Worm (Caenorhabditis elegans) whole organism, young adult: ENCODE measurements around the gene T22F3.10.
A peak's percentile ranks its signal among the peaks of the same experiment; 100 is the strongest.

Experiments
- B0019.2 ChIP-seq: fragments of 200-800 bp; sonication (Bioruptor generic); conservative IDR thresholded peaks from 2 replicates; pipeline ENCODE4 v1.3.6; 2022; ENCODE audit warnings: missing genetic modification reagents, missing genetic modification characterization, missing compliant biosample characterization
- B0261.1 ChIP-seq: sonication (generic microtip); optimal IDR thresholded peaks from 2 replicates; lab custom pipeline; 2016; ENCODE audit warnings: mild to moderate bottlenecking, missing genetic modification characterization, moderate library complexity, missing compliant biosample characterization
- C17E4.6 ChIP-seq: fragments of 200-800 bp; sonication (Bioruptor generic); IDR thresholded peaks from 2 replicates; pipeline ENCODE4 v1.3.6; 2022; ENCODE audit warnings: missing genetic modification reagents, missing genetic modification characterization, missing compliant biosample characterization
- D2030.7 ChIP-seq: fragments of 200-800 bp; sonication (Bioruptor generic); IDR thresholded peaks from 2 replicates; pipeline ENCODE4 v1.3.6; 2022; ENCODE audit warnings: missing genetic modification reagents, missing genetic modification characterization, missing compliant biosample characterization
- F10E7.11 ChIP-seq: sonication (generic microtip); optimal IDR thresholded peaks from 2 replicates; lab custom pipeline; 2017; ENCODE audit warnings: mild to moderate bottlenecking, missing genetic modification characterization, moderate library complexity, missing compliant biosample characterization
- F23B12.7 ChIP-seq: sonication (generic microtip); optimal IDR thresholded peaks from 2 replicates; lab custom pipeline; 2017; ENCODE audit warnings: missing genetic modification characterization, mild to moderate bottlenecking, missing compliant biosample characterization, antibody characterized with exemption, moderate library complexity; ENCODE audit not compliant: insufficient read depth
- F57A8.1 ChIP-seq: fragments of 200-800 bp; sonication (Bioruptor generic); optimal IDR thresholded peaks from 2 replicates; lab custom pipeline; 2018; ENCODE audit warnings: mild to moderate bottlenecking, missing genetic modification characterization, moderate library complexity, missing compliant biosample characterization
- K11D2.4 ChIP-seq: fragments of 200-800 bp; sonication (Bioruptor generic); IDR thresholded peaks from 2 replicates; pipeline ENCODE4 v1.3.6; 2022; ENCODE audit warnings: missing genetic modification reagents, missing genetic modification characterization, missing compliant biosample characterization
- K12H6.12 ChIP-seq: fragments of 200-800 bp; sonication (Bioruptor generic); optimal IDR thresholded peaks from 2 replicates; lab custom pipeline; 2018; ENCODE audit warnings: mild to moderate bottlenecking, missing genetic modification characterization, missing compliant biosample characterization
- Y67H2A.10 ChIP-seq: fragments of 200-800 bp; sonication (Bioruptor generic); conservative IDR thresholded peaks from 2 replicates; pipeline ENCODE4 v1.3.6; 2022; ENCODE audit warnings: missing genetic modification reagents, missing genetic modification characterization, missing compliant biosample characterization
- Y95B8A.8 ChIP-seq: fragments of 200-800 bp; sonication (Bioruptor generic); IDR thresholded peaks from 2 replicates; pipeline ENCODE4 v1.3.6; 2022; ENCODE audit warnings: missing genetic modification reagents, missing genetic modification characterization, missing compliant biosample characterization
- ZK185.1 ChIP-seq: sonication (generic microtip); optimal IDR thresholded peaks from 2 replicates; lab custom pipeline; 2016; ENCODE audit warnings: mild to moderate bottlenecking, missing genetic modification characterization, missing compliant biosample characterization; ENCODE audit not compliant: poor library complexity, severe bottlenecking
- akir-1 ChIP-seq: fragments of 200-800 bp; sonication (Bioruptor generic); optimal IDR thresholded peaks from 2 replicates; lab custom pipeline; 2018; ENCODE audit warnings: mild to moderate bottlenecking, missing genetic modification characterization, moderate library complexity, missing compliant biosample characterization
- ama-1 ChIP-seq, 3 experiments: fragments of 150-350 bp in 1 of 3; sonication (generic microtip) in 2 of 3; optimal IDR thresholded peaks; 2 replicates each; lab custom pipeline; 2014 to 2018; ENCODE audit warnings: missing biosample characterization in 2 of 3, missing genetic modification characterization in 2 of 3, missing genetic modification reagents in 2 of 3
- aptf-3 ChIP-seq: fragments of 200-800 bp; sonication (Bioruptor generic); IDR thresholded peaks from 2 replicates; pipeline ENCODE4 v1.3.6; 2022; ENCODE audit warnings: missing genetic modification characterization, missing compliant biosample characterization
- attf-3 ChIP-seq: fragments of 200-800 bp; sonication (Bioruptor generic); conservative IDR thresholded peaks from 2 replicates; pipeline ENCODE4 v1.3.6; 2022; ENCODE audit warnings: missing genetic modification reagents, missing genetic modification characterization, missing compliant biosample characterization
- bed-1 ChIP-seq: fragments of 200-800 bp; sonication (Bioruptor generic); IDR thresholded peaks from 2 replicates; pipeline ENCODE4 v1.3.6; 2022; ENCODE audit warnings: missing genetic modification reagents, missing genetic modification characterization, missing compliant biosample characterization
- ccch-3 ChIP-seq: fragments of 200-800 bp; sonication (Bioruptor generic); optimal IDR thresholded peaks from 2 replicates; lab custom pipeline; 2018; ENCODE audit warnings: mild to moderate bottlenecking, missing genetic modification characterization, missing compliant biosample characterization
- cebp-1 ChIP-seq, 2 experiments: fragments of 200-800 bp in 1 of 2; sonication (Bioruptor generic) in 1 of 2; sonication (generic microtip) in 1 of 2; IDR thresholded peaks in 1 of 2; optimal IDR thresholded peaks in 1 of 2; 2 replicates each; pipeline versions ENCODE4 v1.3.6 to Lab custom; 2017 to 2022; ENCODE audit warnings: missing compliant biosample characterization in 2 of 2, missing genetic modification characterization in 2 of 2, mild to moderate bottlenecking in 1 of 2, missing genetic modification reagents in 1 of 2, moderate library complexity in 1 of 2
- ceh-40 ChIP-seq: fragments of 200-800 bp; sonication (Bioruptor generic); IDR thresholded peaks from 2 replicates; pipeline ENCODE4 v1.3.6; 2022; ENCODE audit warnings: missing genetic modification characterization, missing compliant biosample characterization
- ceh-58 ChIP-seq: fragments of 200-800 bp; sonication (Bioruptor generic); IDR thresholded peaks from 2 replicates; pipeline ENCODE4 v1.3.6; 2022; ENCODE audit warnings: missing genetic modification characterization, missing compliant biosample characterization
- chd-7 ChIP-seq: sonication (generic microtip); optimal IDR thresholded peaks from 2 replicates; lab custom pipeline; 2016; ENCODE audit warnings: mild to moderate bottlenecking, missing genetic modification characterization, moderate library complexity, missing compliant biosample characterization
- die-1 ChIP-seq: sonication (generic microtip); optimal IDR thresholded peaks from 2 replicates; lab custom pipeline; 2016; ENCODE audit warnings: missing genotype, mild to moderate bottlenecking, missing genetic modification characterization, missing compliant biosample characterization
- dpff-1 ChIP-seq: sonication (generic microtip); optimal IDR thresholded peaks from 2 replicates; lab custom pipeline; 2017; ENCODE audit warnings: mild to moderate bottlenecking, missing genetic modification characterization, missing compliant biosample characterization
- egl-44 ChIP-seq: fragments of 200-800 bp; sonication (Bioruptor generic); IDR thresholded peaks from 2 replicates; pipeline ENCODE4 v1.3.6; 2022; ENCODE audit warnings: missing genetic modification reagents, missing genetic modification characterization, missing compliant biosample characterization
- ekl-4 ChIP-seq: fragments of 200-800 bp; sonication (Bioruptor generic); IDR thresholded peaks from 2 replicates; pipeline ENCODE4 v1.3.6; 2022; ENCODE audit warnings: missing genetic modification reagents, missing genetic modification characterization, missing compliant biosample characterization
- gei-17 ChIP-seq: fragments of 200-800 bp; sonication (Bioruptor generic); optimal IDR thresholded peaks from 2 replicates; lab custom pipeline; 2018; ENCODE audit warnings: mild to moderate bottlenecking, missing genetic modification characterization, missing compliant biosample characterization
- hlh-12 ChIP-seq: sonication (generic microtip); optimal IDR thresholded peaks from 2 replicates; lab custom pipeline; 2016; ENCODE audit warnings: missing genetic modification characterization, missing compliant biosample characterization
- hrde-1 ChIP-seq: sonication (generic microtip); optimal IDR thresholded peaks from 2 replicates; lab custom pipeline; 2016; ENCODE audit warnings: missing genetic modification characterization, mild to moderate bottlenecking, missing compliant biosample characterization, moderate library complexity, missing genotype, missing genetic modification reagents, borderline replicate concordance
- let-526 ChIP-seq: fragments of 200-800 bp; sonication (Bioruptor generic); IDR thresholded peaks from 2 replicates; pipeline ENCODE4 v1.3.6; 2022; ENCODE audit warnings: missing genetic modification reagents, missing genetic modification characterization, missing compliant biosample characterization
- lin-26 ChIP-seq: fragments of 200-800 bp; sonication (Bioruptor generic); IDR thresholded peaks from 2 replicates; pipeline ENCODE4 v1.3.6; 2022; ENCODE audit warnings: missing genetic modification reagents, missing genetic modification characterization, missing compliant biosample characterization
- lin-35 ChIP-seq, 3 experiments: fragments of 150-350 bp in 2 of 3; sonication (generic microtip) in 1 of 3; optimal IDR thresholded peaks; 2 replicates each; lab custom pipeline; 2014 to 2018; ENCODE audit warnings: missing biosample characterization in 3 of 3, missing genetic modification characterization in 3 of 3, missing genetic modification reagents in 3 of 3
- lin-40 ChIP-seq: sonication (generic microtip); optimal IDR thresholded peaks from 2 replicates; lab custom pipeline; 2016; ENCODE audit warnings: missing genetic modification characterization, mild to moderate bottlenecking, missing compliant biosample characterization, missing genotype, missing genetic modification reagents
- lin-54 ChIP-seq: fragments of 200-800 bp; sonication (Bioruptor generic); optimal IDR thresholded peaks from 2 replicates; lab custom pipeline; 2018; ENCODE audit warnings: mild to moderate bottlenecking, missing genetic modification characterization, missing compliant biosample characterization
- lir-1 ChIP-seq: fragments of 200-800 bp; sonication (Bioruptor generic); conservative IDR thresholded peaks from 2 replicates; pipeline ENCODE4 v1.3.6; 2022; ENCODE audit warnings: missing genetic modification reagents, missing genetic modification characterization, missing compliant biosample characterization
- lsy-27 ChIP-seq: sonication (generic microtip); optimal IDR thresholded peaks from 2 replicates; lab custom pipeline; 2017; ENCODE audit warnings: missing genetic modification characterization, mild to moderate bottlenecking, missing compliant biosample characterization, antibody characterized with exemption, missing genotype, borderline replicate concordance; ENCODE audit not compliant: insufficient read depth
- madf-8 ChIP-seq: fragments of 200-800 bp; sonication (Bioruptor generic); conservative IDR thresholded peaks from 2 replicates; pipeline ENCODE4 v1.3.6; 2022; ENCODE audit warnings: missing genetic modification reagents, missing genetic modification characterization, missing compliant biosample characterization
- nhr-27 ChIP-seq: fragments of 200-800 bp; sonication (Bioruptor generic); optimal IDR thresholded peaks from 2 replicates; lab custom pipeline; 2018; ENCODE audit warnings: mild to moderate bottlenecking, missing genetic modification characterization, moderate library complexity, missing compliant biosample characterization
- repo-1 ChIP-seq: sonication (generic microtip); optimal IDR thresholded peaks from 2 replicates; lab custom pipeline; 2017; ENCODE audit warnings: mild to moderate bottlenecking, missing genetic modification characterization, missing compliant biosample characterization
- rpc-1 ChIP-seq, 2 experiments: fragments of 150-350 bp in 1 of 2; sonication (generic microtip) in 1 of 2; optimal IDR thresholded peaks; 2 replicates each; lab custom pipeline; 2014 to 2018; ENCODE audit warnings: missing biosample characterization in 1 of 2, missing genetic modification characterization in 1 of 2, missing genetic modification reagents in 1 of 2, missing genotype in 1 of 2
- snpc-1.3 ChIP-seq: sonication (generic microtip); optimal IDR thresholded peaks from 2 replicates; lab custom pipeline; 2017; ENCODE audit warnings: missing genetic modification characterization, mild to moderate bottlenecking, missing compliant biosample characterization, antibody characterized with exemption, moderate library complexity, missing genotype, missing genetic modification reagents; ENCODE audit not compliant: insufficient read depth
- snpc-3.4 ChIP-seq: sonication (generic microtip); optimal IDR thresholded peaks from 2 replicates; lab custom pipeline; 2017; ENCODE audit warnings: missing genetic modification characterization, mild to moderate bottlenecking, missing compliant biosample characterization, antibody characterized with exemption, moderate library complexity, missing genotype, missing genetic modification reagents
- tbx-9 ChIP-seq: sonication (generic microtip); optimal IDR thresholded peaks from 2 replicates; lab custom pipeline; 2016; ENCODE audit warnings: borderline replicate concordance, missing genetic modification characterization, inconsistent platforms, missing compliant biosample characterization
- xnd-1 ChIP-seq: sonication (generic microtip); optimal IDR thresholded peaks from 2 replicates; lab custom pipeline; 2016; ENCODE audit warnings: missing genotype, missing genetic modification reagents, missing genetic modification characterization, missing compliant biosample characterization
- ztf-22 ChIP-seq: fragments of 200-800 bp; sonication (Bioruptor generic); optimal IDR thresholded peaks from 2 replicates; lab custom pipeline; 2018; ENCODE audit warnings: mild to moderate bottlenecking, missing genetic modification characterization, moderate library complexity, missing compliant biosample characterization
- ztf-28 ChIP-seq: fragments of 200-800 bp; sonication (Bioruptor generic); IDR thresholded peaks from 2 replicates; pipeline ENCODE4 v1.3.6; 2022; ENCODE audit warnings: missing genetic modification reagents, missing genetic modification characterization, missing compliant biosample characterization

T22F3.10 gene

DNA sequence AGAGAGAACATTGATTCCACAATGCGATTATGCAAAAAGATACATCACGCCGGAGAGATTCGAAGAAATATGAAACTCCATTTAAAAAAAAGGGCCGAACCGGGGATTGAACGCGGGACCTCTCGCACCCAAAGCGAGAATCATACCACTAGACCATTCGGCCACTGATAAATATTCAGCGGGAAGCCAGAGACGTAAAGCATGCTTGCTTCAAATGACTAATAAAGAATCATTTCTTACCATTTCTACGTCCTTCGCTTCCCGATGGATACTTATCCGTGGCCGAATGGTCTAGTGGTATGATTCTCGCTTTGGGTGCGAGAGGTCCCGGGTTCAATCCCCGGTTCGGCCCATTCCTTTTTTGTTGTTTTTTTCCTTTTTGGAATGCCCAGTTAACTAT lies 23.3 kb downstream of the T22F3.10 start:
- TF ChIP-seq gei-17 (GFP tag; lab: Kevin White, UChicago) = no peak
- no peak for TF ChIP-seq xnd-1 (tag; lab: Kevin White, UChicago)
- no peak for TF ChIP-seq ama-1 (optimal IDR thresholded peaks at IDR 0.05; lab: Kevin White, UChicago)
- TF ChIP-seq ama-1 (GFP tag; optimal IDR thresholded peaks at IDR 0.05; lab: Kevin White, UChicago) = no peak
- TF ChIP-seq D2030.7 (GFP tag; lab: Robert Waterston, UW) = peak; percentile 62
- 0 out of 2 replicates have a peak, but pooled peaks have one; percentile 5 for TF ChIP-seq madf-8 (GFP tag; lab: Robert Waterston, UW)
- TF ChIP-seq B0261.1 = peak; percentile 65
- TF ChIP-seq ceh-58 = no peak
- TF ChIP-seq Y95B8A.8 (GFP tag; lab: Robert Waterston, UW) = no peak
- TF ChIP-seq dpff-1 (tag; lab: Kevin White, UChicago) = no peak
- no peak for TF ChIP-seq hlh-12
- no peak for TF ChIP-seq ccch-3 (GFP tag; lab: Kevin White, UChicago)
- TF ChIP-seq cebp-1 (GFP tag; IDR thresholded peaks at IDR 0.05; lab: Robert Waterston, UW) = no peak
- no peak for TF ChIP-seq cebp-1 (tag; optimal IDR thresholded peaks at IDR 0.05; lab: Kevin White, UChicago)
- no peak for TF ChIP-seq ztf-22
- TF ChIP-seq lin-54 (GFP tag; lab: Kevin White, UChicago) = peak; percentile 10
- TF ChIP-seq ztf-28 = no peak
- no peak for TF ChIP-seq K12H6.12 (tag; lab: Kevin White, UChicago)
- no peak for TF ChIP-seq F23B12.7 (tag; lab: Kevin White, UChicago)
- TF ChIP-seq snpc-3.4 (tag; lab: Kevin White, UChicago) = peak; percentile 55
- TF ChIP-seq lsy-27 (tag; lab: Kevin White, UChicago) = no peak
- no peak for TF ChIP-seq hrde-1 (tag; lab: Kevin White, UChicago)
- TF ChIP-seq F57A8.1 (GFP tag; lab: Kevin White, UChicago) = no peak
- TF ChIP-seq lir-1 (GFP tag; lab: Robert Waterston, UW) = no peak
- TF ChIP-seq snpc-1.3 (tag; lab: Kevin White, UChicago) = peak; percentile 10
- TF ChIP-seq Y67H2A.10 (GFP tag; lab: Robert Waterston, UW) = no peak
- TF ChIP-seq ZK185.1 (tag; lab: Kevin White, UChicago) = peak; percentile 5
- no peak for TF ChIP-seq bed-1 (GFP tag; lab: Robert Waterston, UW)
- TF ChIP-seq attf-3 (GFP tag; lab: Robert Waterston, UW) = no peak
- no peak for TF ChIP-seq aptf-3 (GFP tag; lab: Robert Waterston, UW)
- TF ChIP-seq F10E7.11 (tag; lab: Kevin White, UChicago) = no peak
- no peak for TF ChIP-seq die-1 (tag; lab: Kevin White, UChicago)
- no peak for TF ChIP-seq lin-40 (tag; lab: Kevin White, UChicago)
- no peak for TF ChIP-seq let-526 (GFP tag; lab: Robert Waterston, UW)
- no peak for TF ChIP-seq nhr-27 (tag; lab: Kevin White, UChicago)
- TF ChIP-seq K11D2.4 (GFP tag; lab: Robert Waterston, UW) = no peak
- no peak for TF ChIP-seq egl-44 (GFP tag; lab: Robert Waterston, UW)
- peak; percentile 60 for TF ChIP-seq rpc-1 (optimal IDR thresholded peaks at IDR 0.05; lab: Kevin White, UChicago)
- TF ChIP-seq rpc-1 (tag; optimal IDR thresholded peaks at IDR 0.05; lab: Kevin White, UChicago) = peak; percentile 75
- TF ChIP-seq ekl-4 (GFP tag; lab: Robert Waterston, UW) = no peak
- TF ChIP-seq repo-1 (tag; lab: Kevin White, UChicago) = no peak
- TF ChIP-seq B0019.2 (GFP tag; lab: Robert Waterston, UW) = no peak
- 0 out of 2 replicates have a peak, but pooled peaks have one; percentile 62 for TF ChIP-seq ceh-40 (GFP tag; lab: Robert Waterston, UW)
- TF ChIP-seq chd-7 (tag; lab: Kevin White, UChicago) = no peak
- TF ChIP-seq C17E4.6 (GFP tag; lab: Robert Waterston, UW) = 0 out of 2 replicates have a peak, but pooled peaks have one; percentile 38
- no peak for TF ChIP-seq tbx-9 (tag; lab: Kevin White, UChicago)
- TF ChIP-seq lin-35 (GFP tag; optimal IDR thresholded peaks at IDR 0.05; lab: Kevin White, UChicago) = no peak
- peak; percentile 87 for TF ChIP-seq lin-26 (GFP tag; lab: Robert Waterston, UW)
- no peak for TF ChIP-seq akir-1 (GFP tag; lab: Kevin White, UChicago)
